Worm (Caenorhabditis elegans): ENCODE results near the gene spsb-1.

DNA sequence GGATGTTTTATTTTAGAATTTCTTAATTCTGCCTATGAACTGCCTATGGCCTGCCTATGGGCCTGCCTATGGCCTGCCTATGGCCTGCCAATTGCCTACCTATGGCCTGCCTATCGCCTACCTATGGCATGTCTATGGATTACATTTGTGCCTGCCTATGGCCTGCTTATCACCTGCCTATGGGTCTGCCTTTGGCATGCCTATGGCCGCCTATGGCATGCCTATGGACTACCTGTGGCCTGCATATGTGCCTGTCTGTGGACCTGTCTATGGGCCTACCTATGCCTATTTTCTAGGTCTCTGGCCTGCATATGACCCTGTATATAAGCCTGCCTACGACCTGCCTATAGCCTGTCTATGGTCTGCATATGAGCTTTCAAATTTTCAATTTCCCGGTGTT is 64.5 kb downstream of the spsb-1 start:
- TF ChIP-seq jun-1 (tag; optimal IDR thresholded peaks at IDR 0.05): no peak
- TF ChIP-seq ama-1 (optimal IDR thresholded peaks at IDR 0.05): no peak
